Worm (Caenorhabditis elegans) whole organism, L4/young adult: ENCODE data around the gene gpla-1.

Experiments used
- W03F9.2 ChIP-seq: fragments of 150-350 bp; optimal IDR thresholded peaks from 2 replicates; lab custom pipeline; 2014; ENCODE audit warnings: missing biosample characterization, missing genetic modification characterization
- dao-5 ChIP-seq: sonication (generic microtip); optimal IDR thresholded peaks from 2 replicates; lab custom pipeline; 2016; ENCODE audit warnings: missing genotype, missing genetic modification characterization, moderate library complexity, missing compliant biosample characterization
- him-1 ChIP-seq: sonication (generic microtip); optimal IDR thresholded peaks from 2 replicates; lab custom pipeline; 2016; ENCODE audit warnings: missing genotype, missing genetic modification reagents, missing genetic modification characterization, missing compliant biosample characterization

- TF ChIP-seq him-1: no peak
- TF ChIP-seq dao-5 (tag; lab: Kevin White, UChicago): no peak
- no peak for TF ChIP-seq W03F9.2
Observed at ce11 chrV:11945429-11945828, 7.8 kb upstream of the gpla-1 start.
